Worm (Caenorhabditis elegans) whole organism, late embryonic: ENCODE data around the gene Y53F4B.17.

Source experiments
- ceh-9 ChIP-seq: sonication (generic microtip); optimal IDR thresholded peaks from 2 replicates; lab custom pipeline; 2016; ENCODE audit warnings: mild to moderate bottlenecking, missing genetic modification characterization, inconsistent platforms, missing compliant biosample characterization
- elt-2 ChIP-seq: sonication (generic microtip); optimal IDR thresholded peaks from 2 replicates; lab custom pipeline; 2016; ENCODE audit warnings: missing genetic modification reagents, missing genetic modification characterization, missing compliant biosample characterization
- gmeb-2 ChIP-seq: sonication (generic microtip); optimal IDR thresholded peaks from 2 replicates; lab custom pipeline; 2016; ENCODE audit warnings: missing genetic modification characterization, inconsistent platforms, missing compliant biosample characterization
- hlh-30 ChIP-seq: sonication (generic microtip); optimal IDR thresholded peaks from 2 replicates; lab custom pipeline; 2017; ENCODE audit warnings: antibody characterized with exemption, missing genetic modification characterization, missing compliant biosample characterization; ENCODE audit not compliant: insufficient read depth

DNA sequence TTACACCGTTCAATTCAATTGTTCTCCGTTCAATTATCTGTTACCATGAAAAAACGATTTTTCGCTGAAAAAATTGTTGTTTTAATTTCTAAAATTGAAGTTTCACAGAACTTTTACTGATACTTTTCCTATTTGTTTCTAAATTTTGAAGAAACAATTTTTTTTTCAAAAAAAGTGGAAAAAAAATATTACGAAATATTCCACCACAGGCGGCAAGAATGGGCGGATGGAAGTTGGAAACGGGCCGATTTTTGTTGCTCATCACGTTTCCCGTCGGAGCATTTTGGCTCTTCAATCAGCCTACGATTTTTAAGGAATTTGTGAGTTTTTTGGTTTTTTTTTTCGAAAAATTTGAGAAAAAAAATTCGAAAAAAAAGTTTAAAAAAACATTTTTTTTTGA, 20.7 kb upstream of the Y53F4B.17 start, which contains the start of gene Y53F4B.14:
- TF ChIP-seq ceh-9 (tag; lab: Kevin White, UChicago) (no peak), hlh-30 (tag; lab: Kevin White, UChicago) (no peak), elt-2 (no peak), gmeb-2 (tag; lab: Kevin White, UChicago) (no peak)
